Fruit fly (Drosophila melanogaster): Measurements from ENCODE around the gene scpr-B.

scpr-B gene

DNA sequence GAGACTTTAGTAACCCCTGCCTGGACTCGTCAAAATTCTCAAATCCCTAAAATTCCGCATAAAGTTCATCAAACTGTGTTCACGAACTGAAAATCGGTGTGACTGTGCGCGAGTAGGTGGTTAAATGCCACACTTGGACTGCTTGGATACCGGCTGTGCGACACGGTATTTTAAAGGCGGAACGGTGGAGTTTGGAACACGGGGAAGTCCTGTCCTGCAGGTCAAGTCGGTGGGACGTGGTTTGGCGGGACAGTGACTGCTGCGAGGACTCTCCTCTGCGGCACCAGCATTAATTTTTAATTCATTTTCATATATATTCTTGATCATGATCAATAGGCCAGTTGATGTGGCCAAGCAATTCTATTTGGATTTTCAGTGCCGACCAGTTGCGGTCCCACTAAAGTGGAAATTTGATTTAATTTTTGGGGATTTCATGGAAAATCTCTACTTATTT is 5.8 kb downstream of the scpr-B start, which contains the start of the genes Arfip and CG17721:
Gene Arfip, minus strand, starts transcription at position 96 of the 454 bp plus-strand sequence.
Gene CG17721, plus strand, starts transcription at position 223 of the 454 bp plus-strand sequence.
- TF ChIP-seq EcR (GFP tag; optimal IDR thresholded peaks at IDR 0.05), result peak; percentile 88
- no peak for TF ChIP-seq CG34367 (tag; optimal IDR thresholded peaks at IDR 0.05)

- TF ChIP-seq CG17806 (tag; optimal IDR thresholded peaks at IDR 0.05), result no peak
- TF ChIP-seq CG13204 (GFP tag; optimal IDR thresholded peaks at IDR 0.05), result no peak
- TF ChIP-seq CG4496 (GFP tag; IDR thresholded peaks at IDR 0.05), result no peak
- TF ChIP-seq Ets98B (GFP tag; IDR thresholded peaks at IDR 0.05), result no peak
- TF ChIP-seq CG34367 (tag; optimal IDR thresholded peaks at IDR 0.05), result no peak
- TF ChIP-seq rn (GFP tag; IDR thresholded peaks at IDR 0.05), result no peak
- no peak for TF ChIP-seq CG10348 (GFP tag; IDR thresholded peaks at IDR 0.05)
- no peak for TF ChIP-seq CG15710 (tag; optimal IDR thresholded peaks at IDR 0.05)
- no peak for TF ChIP-seq fd96Ca (GFP tag; IDR thresholded peaks at IDR 0.05)
- no peak for TF ChIP-seq CG32121 (GFP tag; IDR thresholded peaks at IDR 0.05)
- no peak for TF ChIP-seq D1 (tag; optimal IDR thresholded peaks at IDR 0.05)
- no peak for TF ChIP-seq CG12605 (GFP tag; IDR thresholded peaks at IDR 0.05)
- TF ChIP-seq Pif1B (GFP tag; optimal IDR thresholded peaks at IDR 0.05), result no peak
- no peak for TF ChIP-seq gl (tag; optimal IDR thresholded peaks at IDR 0.05)
- no peak for TF ChIP-seq CG14655 (GFP tag; optimal IDR thresholded peaks at IDR 0.05)
- TF ChIP-seq Snoo (tag; optimal IDR thresholded peaks at IDR 0.05), result no peak
- TF ChIP-seq EcR (GFP tag; optimal IDR thresholded peaks at IDR 0.05), result no peak
- TF ChIP-seq Pif1A (GFP tag; optimal IDR thresholded peaks at IDR 0.05), result no peak
- no peak for TF ChIP-seq CG9948 (tag; optimal IDR thresholded peaks at IDR 0.05)
These were observed 9.0 kb downstream of the scpr-B start, which contains the start of the genes CG17187 and Dph3 for dm6 chr3R:11231705-11232261. TSS of gene CG17187 (minus strand) at chr3R:11231879. TSS of gene Dph3 (plus strand) at chr3R:11231912.

- TF ChIP-seq CG8159 (tag; optimal IDR thresholded peaks at IDR 0.05) (no peak), CG34367 (tag; optimal IDR thresholded peaks at IDR 0.05) (no peak), CG14655 (GFP tag; optimal IDR thresholded peaks at IDR 0.05) (no peak), gl (tag; optimal IDR thresholded peaks at IDR 0.05) (no peak), Pif1B (GFP tag; optimal IDR thresholded peaks at IDR 0.05) (no peak), CG32121 (GFP tag; IDR thresholded peaks at IDR 0.05) (no peak), EcR (GFP tag; optimal IDR thresholded peaks at IDR 0.05) (no peak), D1 (tag; optimal IDR thresholded peaks at IDR 0.05) (no peak), CG10348 (GFP tag; IDR thresholded peaks at IDR 0.05) (no peak), CG12605 (GFP tag; IDR thresholded peaks at IDR 0.05) (no peak), Pif1A (GFP tag; optimal IDR thresholded peaks at IDR 0.05) (no peak), fd96Ca (GFP tag; IDR thresholded peaks at IDR 0.05) (no peak), Ets98B (GFP tag; IDR thresholded peaks at IDR 0.05) (no peak), rn (GFP tag; IDR thresholded peaks at IDR 0.05) (no peak), CG13204 (GFP tag; optimal IDR thresholded peaks at IDR 0.05) (no peak), Snoo (tag; optimal IDR thresholded peaks at IDR 0.05) (no peak)
These were observed 9.8 kb downstream of the scpr-B start for dm6 chr3R:11231037-11231436.

DNA sequence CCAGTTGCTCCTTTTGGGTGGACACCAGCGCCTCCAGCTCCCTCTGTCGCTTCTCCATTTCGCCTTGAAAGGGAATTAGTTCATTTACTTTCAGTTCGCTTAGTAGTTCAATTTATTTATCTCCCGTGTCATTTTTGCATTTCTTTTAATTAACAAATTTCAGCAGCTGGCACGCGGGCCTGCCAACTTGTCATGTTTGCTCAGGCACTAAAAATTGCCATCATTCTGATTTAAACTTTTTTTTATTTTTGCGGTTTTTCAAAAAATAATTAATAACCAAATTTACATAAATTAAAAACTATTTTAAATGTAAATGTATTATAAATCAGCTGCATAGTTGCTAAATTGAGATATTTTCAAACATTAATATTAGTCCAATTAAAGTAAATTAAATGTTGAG is 10.4 kb downstream of the scpr-B start, which contains the start of gene GCC88:
Gene GCC88, minus strand, starts transcription at position 209 of the 400 bp plus-strand sequence.
- TF ChIP-seq CG9948 (tag; optimal IDR thresholded peaks at IDR 0.05) (no peak), CG34367 (tag; optimal IDR thresholded peaks at IDR 0.05) (no peak), CG4496 (GFP tag; IDR thresholded peaks at IDR 0.05) (no peak), CG8159 (tag; optimal IDR thresholded peaks at IDR 0.05) (no peak), Ets98B (GFP tag; IDR thresholded peaks at IDR 0.05) (no peak), CG15710 (tag; optimal IDR thresholded peaks at IDR 0.05) (no peak), CG12605 (GFP tag; IDR thresholded peaks at IDR 0.05) (no peak), CG10348 (GFP tag; IDR thresholded peaks at IDR 0.05) (no peak), Pif1B (GFP tag; optimal IDR thresholded peaks at IDR 0.05) (no peak), CG32121 (GFP tag; IDR thresholded peaks at IDR 0.05) (no peak), rn (GFP tag; IDR thresholded peaks at IDR 0.05) (no peak), CG13204 (GFP tag; optimal IDR thresholded peaks at IDR 0.05) (no peak), D1 (tag; optimal IDR thresholded peaks at IDR 0.05) (no peak), gl (tag; optimal IDR thresholded peaks at IDR 0.05) (no peak), Pif1A (GFP tag; optimal IDR thresholded peaks at IDR 0.05) (no peak), CG14655 (GFP tag; optimal IDR thresholded peaks at IDR 0.05) (no peak), fd96Ca (GFP tag; IDR thresholded peaks at IDR 0.05) (no peak), EcR (GFP tag; optimal IDR thresholded peaks at IDR 0.05) (no peak), CG17806 (tag; optimal IDR thresholded peaks at IDR 0.05) (no peak)

DNA sequence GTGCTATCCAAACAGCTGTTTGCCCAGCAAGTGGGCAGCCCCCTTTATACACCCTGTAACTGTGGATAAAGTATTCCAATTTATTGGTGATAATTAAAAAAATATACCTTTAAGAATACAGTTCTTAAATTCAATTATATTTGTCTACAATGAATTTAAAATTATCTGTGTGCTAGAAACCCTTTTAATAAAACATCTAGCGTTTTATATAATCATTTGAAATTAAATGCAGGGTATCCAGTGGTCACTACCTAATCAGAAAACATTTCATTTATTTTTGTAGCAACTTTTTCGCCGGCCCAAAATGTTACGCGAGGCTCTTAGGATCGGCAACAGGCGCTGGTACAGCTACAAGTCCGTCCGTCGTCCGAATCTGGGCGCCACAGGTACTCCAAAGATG is 14.3 kb downstream of the scpr-B start, which contains the start of gene CG17726:
Gene CG17726, plus strand, starts transcription at position 267 of the 400 bp plus-strand sequence.
- TF ChIP-seq CG32121 (GFP tag; IDR thresholded peaks at IDR 0.05) (peak; percentile 97), CG17806 (tag; optimal IDR thresholded peaks at IDR 0.05) (peak; percentile 95), gl (tag; optimal IDR thresholded peaks at IDR 0.05) (peak; percentile 90), CG34367 (tag; optimal IDR thresholded peaks at IDR 0.05) (peak; percentile 97), EcR (GFP tag; optimal IDR thresholded peaks at IDR 0.05) (peak; percentile 42), CG8159 (tag; optimal IDR thresholded peaks at IDR 0.05) (peak; percentile 98), D1 (tag; optimal IDR thresholded peaks at IDR 0.05) (no peak), Pif1B (GFP tag; optimal IDR thresholded peaks at IDR 0.05) (no peak), Pif1A (GFP tag; optimal IDR thresholded peaks at IDR 0.05) (no peak), CG10348 (GFP tag; IDR thresholded peaks at IDR 0.05) (peak; percentile 81), CG12605 (GFP tag; IDR thresholded peaks at IDR 0.05) (peak; percentile 99), Snoo (tag; optimal IDR thresholded peaks at IDR 0.05) (peak; percentile 98), fd96Ca (GFP tag; IDR thresholded peaks at IDR 0.05) (peak; percentile 69; the same call in 2 of the 3 replicates), CG4496 (GFP tag; IDR thresholded peaks at IDR 0.05) (peak; percentile 99), Ets98B (GFP tag; IDR thresholded peaks at IDR 0.05) (peak; percentile 98), CG9948 (tag; optimal IDR thresholded peaks at IDR 0.05) (peak; percentile 95), CG14655 (GFP tag; optimal IDR thresholded peaks at IDR 0.05) (no peak), CG8301 (tag; optimal IDR thresholded peaks at IDR 0.05) (peak; percentile 96), rn (GFP tag; IDR thresholded peaks at IDR 0.05) (peak; percentile 95), CG15710 (tag; optimal IDR thresholded peaks at IDR 0.05) (peak; percentile 98), CG13204 (GFP tag; optimal IDR thresholded peaks at IDR 0.05) (no peak)

All from whole organism, pupa.